Fruit fly (Drosophila melanogaster): ENCODE results near the gene Rpt5.

Rpt5 gene

dm6 chr3R:23722680-23723372, 29.9 kb upstream of the Rpt5 start, which contains the start of gene CG10365:
Gene CG10365, plus strand, starts transcription at chr3R:23723331.
- TF ChIP-seq CG10669 (GFP tag; optimal IDR thresholded peaks at IDR 0.05) (peak; percentile 63), acj6 (GFP tag; optimal IDR thresholded peaks at IDR 0.05) (peak; percentile 89), cyc (GFP tag; optimal IDR thresholded peaks at IDR 0.05) (peak; percentile 80), Eip78C (GFP tag) (peak; percentile 98), CG10631 (GFP tag; optimal IDR thresholded peaks at IDR 0.05) (peak; percentile 93), Hr4 (GFP tag; optimal IDR thresholded peaks at IDR 0.05) (peak; percentile 80), Eip75B (GFP tag; optimal IDR thresholded peaks at IDR 0.05) (peak; percentile 80), pdm3 (GFP tag; optimal IDR thresholded peaks at IDR 0.05) (peak; percentile 79), lz (GFP tag; optimal IDR thresholded peaks at IDR 0.05) (peak; percentile 69), CG8319 (GFP tag; optimal IDR thresholded peaks at IDR 0.05) (peak; percentile 79), CG6276 (GFP tag; optimal IDR thresholded peaks at IDR 0.05) (peak; percentile 89), Hr39 (GFP tag; optimal IDR thresholded peaks at IDR 0.05) (peak; percentile 32), Lpt (GFP tag; optimal IDR thresholded peaks at IDR 0.05) (peak; percentile 87), CG11762 (GFP tag; optimal IDR thresholded peaks at IDR 0.05; ENCODE audit: insufficient read depth) (peak; percentile 89), CG31627 (GFP tag; optimal IDR thresholded peaks at IDR 0.05) (peak; percentile 52), eg (GFP tag; IDR thresholded peaks at IDR 0.05) (peak; percentile 95), Blimp-1 (GFP tag; optimal IDR thresholded peaks at IDR 0.05) (peak; percentile 59), spab (GFP tag; optimal IDR thresholded peaks at IDR 0.05) (peak; percentile 81), CG11294 (GFP tag; IDR thresholded peaks at IDR 0.05) (peak; percentile 77; the same call in 1 of the 2 replicates), CG8119 (GFP tag; IDR thresholded peaks at IDR 0.05) (peak; percentile 97), achi (GFP tag; optimal IDR thresholded peaks at IDR 0.05) (peak; percentile 92), fd59A (GFP tag; optimal IDR thresholded peaks at IDR 0.05) (peak; percentile 64), Sox15 (GFP tag; optimal IDR thresholded peaks at IDR 0.05) (peak; percentile 75), fkh (GFP tag; optimal IDR thresholded peaks at IDR 0.05) (no peak), vri (GFP tag; optimal IDR thresholded peaks at IDR 0.05) (peak; percentile 92), CG3919 (GFP tag; optimal IDR thresholded peaks at IDR 0.05) (peak; percentile 92), Gug (GFP tag; IDR thresholded peaks at IDR 0.05) (peak; percentile 88), CG15336 (GFP tag; IDR thresholded peaks at IDR 0.05) (peak; percentile 97), Sox102F (GFP tag; optimal IDR thresholded peaks at IDR 0.05) (peak; percentile 68), CG11902 (GFP tag; optimal IDR thresholded peaks at IDR 0.05) (peak; percentile 66), net (GFP tag; optimal IDR thresholded peaks at IDR 0.05) (peak; percentile 89), CG6808 (GFP tag; optimal IDR thresholded peaks at IDR 0.05) (peak; percentile 77), CG16779 (tag; optimal IDR thresholded peaks at IDR 0.05) (peak; percentile 67), fd85E (GFP tag; optimal IDR thresholded peaks at IDR 0.05) (peak; percentile 81), esn (GFP tag; optimal IDR thresholded peaks at IDR 0.05) (peak; percentile 92), CG4318 (GFP tag; optimal IDR thresholded peaks at IDR 0.05) (peak; percentile 84), CG32006 (GFP tag; optimal IDR thresholded peaks at IDR 0.05) (peak; percentile 93), CG1621 (tag; optimal IDR thresholded peaks at IDR 0.05) (peak; percentile 54), Sox14 (GFP tag; optimal IDR thresholded peaks at IDR 0.05) (peak; percentile 57), Smox (GFP tag; optimal IDR thresholded peaks at IDR 0.05) (peak; percentile 87), CG6792 (GFP tag; optimal IDR thresholded peaks at IDR 0.05) (peak; percentile 91), svp (GFP tag) (peak; percentile 91), Met (GFP tag; optimal IDR thresholded peaks at IDR 0.05) (peak; percentile 84), CG34406 (GFP tag; optimal IDR thresholded peaks at IDR 0.05) (peak; percentile 96), Hr38 (GFP tag; optimal IDR thresholded peaks at IDR 0.05) (no peak), CG9139 (GFP tag; optimal IDR thresholded peaks at IDR 0.05) (peak; percentile 55), CG6163 (GFP tag; IDR thresholded peaks at IDR 0.05) (peak; percentile 90), ss (GFP tag; optimal IDR thresholded peaks at IDR 0.05) (peak; percentile 83 to 86), CG6854 (GFP tag; optimal IDR thresholded peaks at IDR 0.05) (peak; percentile 14), OdsH (GFP tag; optimal IDR thresholded peaks at IDR 0.05) (peak; percentile 90), salr (GFP tag; optimal IDR thresholded peaks at IDR 0.05) (peak in 1 of 2 experiments; percentile 94)

Measured in whole organism, prepupa.